Worm (Caenorhabditis elegans) whole organism, L4 larva: Measurements from ENCODE around the gene F44D12.10.

ENCODE experiments used
- F37D6.2 ChIP-seq: sonication (generic microtip); optimal IDR thresholded peaks from 2 replicates; lab custom pipeline; 2016; ENCODE audit warnings: mild to moderate bottlenecking, missing genetic modification characterization, missing compliant biosample characterization
- ama-1 ChIP-seq: fragments of 150-350 bp; optimal IDR thresholded peaks from 2 replicates; lab custom pipeline; 2014; ENCODE audit warnings: inconsistent platforms, mixed read lengths
- egl-27 ChIP-seq: sonication (generic microtip); optimal IDR thresholded peaks from 3 replicates; lab custom pipeline; 2017; ENCODE audit warnings: missing biosample characterization, missing genetic modification reagents, missing genetic modification characterization
- lin-1 ChIP-seq: fragments of 200-800 bp; sonication (Bioruptor generic); IDR thresholded peaks from 2 replicates; pipeline ENCODE4 v1.3.6; 2022; ENCODE audit warnings: missing genetic modification reagents, missing genetic modification characterization, missing compliant biosample characterization
- lin-39 ChIP-seq: fragments of 150-350 bp; optimal IDR thresholded peaks from 2 replicates; lab custom pipeline; 2014; ENCODE audit warnings: missing biosample characterization, missing genetic modification reagents, missing genetic modification characterization
- nhr-10 ChIP-seq: fragments of 150-350 bp; optimal IDR thresholded peaks from 2 replicates; lab custom pipeline; 2014; ENCODE audit warnings: missing biosample characterization, missing genetic modification characterization
- nhr-11 ChIP-seq: fragments of 150-350 bp; optimal IDR thresholded peaks from 2 replicates; lab custom pipeline; 2014; ENCODE audit warnings: missing biosample characterization, missing genetic modification characterization
- nhr-237 ChIP-seq: sonication (generic microtip); optimal IDR thresholded peaks from 2 replicates; lab custom pipeline; 2017; ENCODE audit warnings: missing biosample characterization, missing genetic modification characterization
- nhr-28 ChIP-seq: fragments of 150-350 bp; optimal IDR thresholded peaks from 2 replicates; lab custom pipeline; 2014; ENCODE audit warnings: missing biosample characterization, missing genetic modification characterization
- pha-4 ChIP-seq, 2 experiments: fragments of 150-350 bp in 1 of 2; fragments of 200-800 bp in 1 of 2; sonication (Bioruptor generic) in 1 of 2; IDR thresholded peaks in 1 of 2; optimal IDR thresholded peaks in 1 of 2; 2 replicates each; pipeline versions ENCODE4 v1.3.6 to Lab custom; 2014 to 2022; ENCODE audit warnings: missing genetic modification characterization in 2 of 2, missing genetic modification reagents in 2 of 2, missing biosample characterization in 1 of 2, missing compliant biosample characterization in 1 of 2
- pqm-1 ChIP-seq: sonication (generic microtip); optimal IDR thresholded peaks from 2 replicates; lab custom pipeline; 2017; ENCODE audit warnings: missing biosample characterization, missing genetic modification characterization
- spr-3 ChIP-seq: fragments of 200-800 bp; sonication (Bioruptor generic); optimal IDR thresholded peaks from 2 replicates; lab custom pipeline; 2018; ENCODE audit warnings: mild to moderate bottlenecking, missing genetic modification characterization, missing compliant biosample characterization
- tag-97 ChIP-seq: fragments of 200-800 bp; sonication (Bioruptor generic); IDR thresholded peaks from 2 replicates; pipeline ENCODE4 v1.3.6; 2022; ENCODE audit warnings: missing genetic modification characterization, missing compliant biosample characterization

ce11 chrIV:10026129-10026528 lies 10.7 kb downstream of the F44D12.10 start:
- no peak for TF ChIP-seq nhr-11 (tag; lab: Kevin White, UChicago)
- no peak for TF ChIP-seq F37D6.2
- TF ChIP-seq tag-97 (GFP tag; lab: Robert Waterston, UW) = no peak
- no peak for TF ChIP-seq egl-27 (tag; lab: Kevin White, UChicago)
- no peak for TF ChIP-seq nhr-237
- no peak for TF ChIP-seq lin-39
- no peak for TF ChIP-seq pqm-1
- TF ChIP-seq lin-1 (GFP tag; lab: Robert Waterston, UW) = no peak
- no peak for TF ChIP-seq spr-3
- no peak for TF ChIP-seq ama-1 (lab: Kevin White, UChicago)
- TF ChIP-seq nhr-10 (tag; lab: Kevin White, UChicago) = no peak
- TF ChIP-seq nhr-28 = no peak
- TF ChIP-seq pha-4 (GFP tag; IDR thresholded peaks at IDR 0.05; lab: Robert Waterston, UW) = no peak
- TF ChIP-seq pha-4 (tag; optimal IDR thresholded peaks at IDR 0.05; lab: Kevin White, UChicago) = no peak
